Worm (Caenorhabditis elegans): ENCODE results near the gene lit-1.

lit-1 gene

DNA sequence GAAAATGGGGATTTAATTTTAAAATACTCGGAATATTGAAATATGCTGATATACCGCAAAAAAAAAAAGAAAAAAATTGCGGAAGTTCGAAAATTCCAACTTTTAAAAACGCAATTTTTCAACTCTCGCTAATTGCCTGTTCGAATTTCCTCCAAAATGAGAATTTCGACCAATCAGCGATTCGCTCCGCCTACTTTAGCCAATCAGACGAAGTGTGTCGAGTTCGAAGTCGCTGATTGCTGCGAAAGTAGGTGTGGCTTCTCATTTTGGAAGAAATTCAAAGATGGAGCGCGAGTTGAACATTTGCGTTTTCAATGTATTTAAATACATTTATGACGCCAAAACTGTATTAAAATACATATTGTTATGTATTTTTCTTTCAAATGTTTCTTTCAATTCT, 6.6 kb downstream of the lit-1 start:
- TF ChIP-seq efl-1 (optimal IDR thresholded peaks at IDR 0.05) (no peak), efl-1 (GFP tag; optimal IDR thresholded peaks at IDR 0.05 in 1 of 2) (peak in 1 of 2 experiments; percentile 11), ceh-90 (tag; optimal IDR thresholded peaks at IDR 0.05) (no peak)

DNA sequence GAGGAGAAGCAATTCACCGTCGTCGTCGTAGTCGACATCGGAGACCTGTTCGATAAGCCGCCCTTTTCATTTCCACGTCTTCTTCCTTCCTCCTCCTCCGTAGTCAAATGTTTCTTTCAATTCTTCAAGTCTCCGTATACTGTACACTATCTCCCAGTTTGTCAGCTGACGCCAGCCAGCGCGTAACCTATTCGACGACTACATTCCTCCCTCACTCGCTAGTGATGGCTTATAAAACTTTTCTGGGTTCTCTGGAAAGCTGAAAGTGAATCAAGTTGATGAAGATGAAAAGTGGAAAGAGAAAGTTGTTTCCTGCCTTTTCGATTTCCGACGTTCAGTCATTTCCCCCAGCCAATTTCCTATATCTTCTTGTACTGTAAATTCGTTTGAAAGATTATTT, 7.3 kb downstream of the lit-1 start:
- peak; percentile 98 for TF ChIP-seq blmp-1 (tag; optimal IDR thresholded peaks at IDR 0.05)
- peak in 1 of 2 experiments; percentile 31 for TF ChIP-seq lin-35 (GFP tag; optimal IDR thresholded peaks at IDR 0.05)
- TF ChIP-seq elt-2 (tag; optimal IDR thresholded peaks at IDR 0.05), result no peak
- no peak for TF ChIP-seq mef-2 (tag; optimal IDR thresholded peaks at IDR 0.05)
- no peak for TF ChIP-seq efl-1 (optimal IDR thresholded peaks at IDR 0.05)
- TF ChIP-seq efl-1 (GFP tag; optimal IDR thresholded peaks at IDR 0.05 in 1 of 2), result peak in 1 of 2 experiments; percentile 21
- TF ChIP-seq snu-23 (GFP tag; optimal IDR thresholded peaks at IDR 0.05), result peak; percentile 32
- no peak for TF ChIP-seq nhr-71 (tag; optimal IDR thresholded peaks at IDR 0.05)
- TF ChIP-seq elt-3 (tag; optimal IDR thresholded peaks at IDR 0.05), result peak in 1 of 6 experiments; percentile 17
- no peak for TF ChIP-seq lir-3 (tag; optimal IDR thresholded peaks at IDR 0.05; ENCODE audit: poor library complexity)
- no peak for TF ChIP-seq nhr-47 (tag; optimal IDR thresholded peaks at IDR 0.05)
- peak in 1 of 2 experiments; percentile 30 for TF ChIP-seq lsy-2 (tag; optimal IDR thresholded peaks at IDR 0.05)
- peak; percentile 4 for TF ChIP-seq nhr-90 (tag; optimal IDR thresholded peaks at IDR 0.05; ENCODE audit: poor library complexity)
- TF ChIP-seq nhr-77 (tag; optimal IDR thresholded peaks at IDR 0.05), result no peak
- TF ChIP-seq unc-98 (GFP tag; IDR thresholded peaks at IDR 0.05), result no peak
- TF ChIP-seq nhr-20 (tag; optimal IDR thresholded peaks at IDR 0.05), result peak; percentile 39
- no peak for TF ChIP-seq tlp-1 (tag; optimal IDR thresholded peaks at IDR 0.05)
- no peak for TF ChIP-seq lin-39 (tag; optimal IDR thresholded peaks at IDR 0.05)
- no peak for TF ChIP-seq vab-15 (tag; optimal IDR thresholded peaks at IDR 0.05)
- no peak for TF ChIP-seq unc-86 (tag; optimal IDR thresholded peaks at IDR 0.05)
- TF ChIP-seq ces-1 (GFP tag; optimal IDR thresholded peaks at IDR 0.05), result no peak

DNA sequence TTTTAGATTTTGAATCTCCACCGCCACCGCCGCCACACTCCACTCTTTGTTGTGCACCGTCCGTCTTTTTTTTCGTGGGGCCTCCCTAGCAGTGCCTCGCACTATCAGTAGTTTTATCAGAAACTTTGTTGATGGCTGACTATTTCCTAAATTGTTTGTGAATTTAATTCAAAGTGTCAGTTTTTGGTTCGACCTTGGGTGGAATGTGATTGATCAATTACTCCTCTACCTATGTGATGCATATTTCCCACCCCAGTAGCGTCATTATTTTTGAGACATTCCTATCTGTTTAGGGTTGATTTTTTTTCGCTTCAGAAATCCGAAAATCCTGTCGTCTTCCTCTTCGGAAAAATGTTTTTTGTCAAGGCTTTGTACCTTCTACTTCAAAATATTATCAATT, 8.9 kb downstream of the lit-1 start:
- TF ChIP-seq aly-2 (tag; optimal IDR thresholded peaks at IDR 0.05) (no peak), nhr-20 (tag; optimal IDR thresholded peaks at IDR 0.05) (peak; percentile 14), dsc-1 (tag; optimal IDR thresholded peaks at IDR 0.05) (no peak), lsy-2 (tag; optimal IDR thresholded peaks at IDR 0.05) (peak in 1 of 2 experiments; percentile 8), ceh-8 (GFP tag; optimal IDR thresholded peaks at IDR 0.05) (no peak), mef-2 (tag; optimal IDR thresholded peaks at IDR 0.05) (no peak), hlh-17 (GFP tag; optimal IDR thresholded peaks at IDR 0.05; ENCODE audit: borderline replicate concordance) (no peak), ceh-90 (tag; optimal IDR thresholded peaks at IDR 0.05) (no peak), tbx-2 (tag; optimal IDR thresholded peaks at IDR 0.05) (peak; percentile 16), fkh-10 (GFP tag; optimal IDR thresholded peaks at IDR 0.05) (no peak), blmp-1 (tag; optimal IDR thresholded peaks at IDR 0.05) (peak; percentile 49), unc-86 (tag; optimal IDR thresholded peaks at IDR 0.05) (no peak), jun-1 (tag; optimal IDR thresholded peaks at IDR 0.05) (no peak), mep-1 (tag; optimal IDR thresholded peaks at IDR 0.05) (peak; percentile 28), unc-98 (GFP tag; IDR thresholded peaks at IDR 0.05) (no peak), lin-39 (tag; optimal IDR thresholded peaks at IDR 0.05) (no peak), nhr-11 (tag; optimal IDR thresholded peaks at IDR 0.05) (no peak), ceh-88 (GFP tag; IDR thresholded peaks at IDR 0.05) (no peak), nhr-47 (tag; optimal IDR thresholded peaks at IDR 0.05) (no peak), snu-23 (GFP tag; optimal IDR thresholded peaks at IDR 0.05) (peak; percentile 44), sox-4 (tag; optimal IDR thresholded peaks at IDR 0.05) (no peak), fos-1 (tag; optimal IDR thresholded peaks at IDR 0.05) (no peak), mab-9 (GFP tag; IDR thresholded peaks at IDR 0.05) (no peak), C34B4.2 (tag; optimal IDR thresholded peaks at IDR 0.05) (no peak), pax-3 (tag; optimal IDR thresholded peaks at IDR 0.05) (no peak), grh-1 (GFP tag; IDR thresholded peaks at IDR 0.05) (peak; percentile 30; the same call in 1 of the 2 replicates), ceh-82 (tag; optimal IDR thresholded peaks at IDR 0.05) (no peak), elt-3 (tag; optimal IDR thresholded peaks at IDR 0.05) (peak in 2 of 6 experiments; percentile 10 to 20), unc-130 (tag; optimal IDR thresholded peaks at IDR 0.05) (no peak), lin-14 (GFP tag; optimal IDR thresholded peaks at IDR 0.05) (peak; percentile 44), ets-5 (GFP tag; IDR thresholded peaks at IDR 0.05) (no peak), lir-3 (tag; optimal IDR thresholded peaks at IDR 0.05; ENCODE audit: poor library complexity) (no peak), snpc-4 (tag; optimal IDR thresholded peaks at IDR 0.05) (no peak), zip-4 (GFP tag; optimal IDR thresholded peaks at IDR 0.05) (no peak), vab-15 (tag; optimal IDR thresholded peaks at IDR 0.05) (peak; percentile 30), lin-35 (GFP tag; optimal IDR thresholded peaks at IDR 0.05) (peak in 1 of 2 experiments; percentile 35), F16B12.6 (tag; optimal IDR thresholded peaks at IDR 0.05) (no peak), nhr-28 (tag; optimal IDR thresholded peaks at IDR 0.05) (no peak), nhr-12 (tag; optimal IDR thresholded peaks at IDR 0.05) (no peak)

All from whole organism, L1 larva.